Worm (Caenorhabditis elegans) whole organism, late embryonic: ENCODE results near the gene F16G10.10.

Experiments
- pqm-1 ChIP-seq: sonication (generic microtip); optimal IDR thresholded peaks from 2 replicates; lab custom pipeline; 2016; ENCODE audit warnings: missing genetic modification characterization, missing compliant biosample characterization
- rnt-1 ChIP-seq: sonication (generic microtip); optimal IDR thresholded peaks from 2 replicates; lab custom pipeline; 2016; ENCODE audit warnings: missing genetic modification characterization, missing compliant biosample characterization

- TF ChIP-seq rnt-1 (tag; lab: Kevin White, UChicago) (no peak), pqm-1 (no peak)
Measured at ce11 chrII:2417889-2418288, 27.1 kb upstream of the F16G10.10 start, which contains the start of the genes F42G2.5 and F42G2.7.
